Worm (Caenorhabditis elegans) whole organism, L1 larva: ENCODE results near the gene egl-6.

Experiments used
- C16A3.4 ChIP-seq: fragments of 150-350 bp; optimal IDR thresholded peaks from 2 replicates; lab custom pipeline; 2014; ENCODE audit warnings: missing biosample characterization, missing genetic modification characterization
- C34B4.2 ChIP-seq: sonication (generic microtip); optimal IDR thresholded peaks from 2 replicates; lab custom pipeline; 2017; ENCODE audit warnings: mild to moderate bottlenecking, missing genetic modification characterization, missing compliant biosample characterization
- ama-1 ChIP-seq: fragments of 150-350 bp; optimal IDR thresholded peaks from 2 replicates; lab custom pipeline; 2014
- blmp-1 ChIP-seq: fragments of 150-350 bp; optimal IDR thresholded peaks from 2 replicates; lab custom pipeline; 2014; ENCODE audit warnings: missing biosample characterization, missing genetic modification characterization
- ceh-82 ChIP-seq, 3 experiments: fragments of 150-350 bp in 1 of 3; sonication (generic microtip) in 2 of 3; optimal IDR thresholded peaks; 2 replicates each; lab custom pipeline; 2014 to 2017; ENCODE audit warnings: missing biosample characterization in 3 of 3, missing genetic modification characterization in 3 of 3
- dpl-1 ChIP-seq, 3 experiments: fragments of 150-350 bp in 2 of 3; sonication (generic microtip) in 1 of 3; optimal IDR thresholded peaks; 2 replicates each; lab custom pipeline; 2014 to 2017; ENCODE audit warnings: missing biosample characterization in 3 of 3, missing genetic modification characterization in 3 of 3, missing genetic modification reagents in 3 of 3
- efl-1 ChIP-seq, 4 experiments: fragments of 150-350 bp; optimal IDR thresholded peaks in 3 of 4; peaks in 1 of 4; 1 replicate in 1 of 4; 2 replicates in 3 of 4; lab custom pipeline; 2014; ENCODE audit warnings: missing biosample characterization in 2 of 4, missing genetic modification characterization in 2 of 4, missing genetic modification reagents in 2 of 4
- efl-3 ChIP-seq: fragments of 200-800 bp; sonication (Bioruptor generic); optimal IDR thresholded peaks from 2 replicates; lab custom pipeline; 2018; ENCODE audit warnings: mild to moderate bottlenecking, missing genetic modification characterization, missing compliant biosample characterization
- egl-27 ChIP-seq, 2 experiments: fragments of 150-350 bp in 1 of 2; sonication (generic microtip); optimal IDR thresholded peaks; 3 replicates each; lab custom pipeline; 2017 to 2018; ENCODE audit warnings: missing biosample characterization in 2 of 2, missing genetic modification characterization in 2 of 2, missing genetic modification reagents in 2 of 2
- elt-2 ChIP-seq: sonication (generic microtip); optimal IDR thresholded peaks from 2 replicates; lab custom pipeline; 2016; ENCODE audit warnings: missing genetic modification characterization, mild to moderate bottlenecking, inconsistent platforms, missing compliant biosample characterization, missing genetic modification reagents
- elt-3 ChIP-seq, 6 experiments: fragments of 150-350 bp in 1 of 6; sonication (generic microtip); optimal IDR thresholded peaks; 2 replicates each; lab custom pipeline; 2017 to 2018; ENCODE audit warnings: missing biosample characterization in 6 of 6, missing genetic modification characterization in 6 of 6, inconsistent platforms in 1 of 6
- fos-1 ChIP-seq: fragments of 150-350 bp; optimal IDR thresholded peaks from 2 replicates; lab custom pipeline; 2014; ENCODE audit warnings: missing biosample characterization, missing genetic modification characterization
- isw-1 ChIP-seq: fragments of 200-800 bp; sonication (Bioruptor generic); IDR thresholded peaks from 2 replicates; pipeline ENCODE4 v1.3.6; 2022; ENCODE audit warnings: missing genetic modification characterization, missing compliant biosample characterization
- lin-13 ChIP-seq: fragments of 150-350 bp; optimal IDR thresholded peaks from 2 replicates; lab custom pipeline; 2014; ENCODE audit warnings: missing biosample characterization, missing genetic modification reagents, missing genetic modification characterization
- lin-14 ChIP-seq: fragments of 200-800 bp; sonication (Bioruptor generic); optimal IDR thresholded peaks from 2 replicates; lab custom pipeline; 2018; ENCODE audit warnings: mild to moderate bottlenecking, missing genetic modification characterization, moderate library complexity, missing compliant biosample characterization
- lin-15B ChIP-seq: fragments of 150-350 bp; sonication (generic microtip); optimal IDR thresholded peaks from 3 replicates; lab custom pipeline; 2014; ENCODE audit warnings: missing biosample characterization, missing genetic modification characterization
- lin-35 ChIP-seq, 2 experiments: fragments of 150-350 bp; optimal IDR thresholded peaks; 2 replicates each; lab custom pipeline; 2014; ENCODE audit warnings: missing biosample characterization in 2 of 2, missing genetic modification characterization in 2 of 2, missing genetic modification reagents in 2 of 2
- lir-3 ChIP-seq: sonication (generic microtip); optimal IDR thresholded peaks from 2 replicates; lab custom pipeline; 2016; ENCODE audit warnings: mild to moderate bottlenecking, missing genetic modification characterization, moderate library complexity, missing compliant biosample characterization; ENCODE audit not compliant: poor library complexity
- lsy-2 ChIP-seq, 2 experiments: fragments of 150-350 bp; optimal IDR thresholded peaks; 2 replicates each; lab custom pipeline; 2014; ENCODE audit warnings: missing biosample characterization in 2 of 2, missing genetic modification characterization in 2 of 2
- mdl-1 ChIP-seq, 2 experiments: fragments of 150-350 bp; optimal IDR thresholded peaks; 2 replicates each; lab custom pipeline; 2014 to 2017; ENCODE audit warnings: missing biosample characterization in 2 of 2, missing genetic modification characterization in 2 of 2, inconsistent platforms in 1 of 2
- mep-1 ChIP-seq: fragments of 150-350 bp; optimal IDR thresholded peaks from 2 replicates; lab custom pipeline; 2014; ENCODE audit warnings: missing biosample characterization, missing genetic modification characterization
- nhr-11 ChIP-seq: fragments of 150-350 bp; optimal IDR thresholded peaks from 2 replicates; lab custom pipeline; 2014; ENCODE audit warnings: missing biosample characterization, missing genetic modification characterization
- nhr-12 ChIP-seq: sonication (generic microtip); optimal IDR thresholded peaks from 2 replicates; lab custom pipeline; 2017; ENCODE audit warnings: missing biosample characterization, missing genetic modification characterization
- nhr-19 ChIP-seq: fragments of 200-800 bp; sonication (Bioruptor generic); conservative IDR thresholded peaks from 2 replicates; pipeline ENCODE4 v1.3.6; 2022; ENCODE audit warnings: missing genetic modification characterization, missing compliant biosample characterization
- nhr-20 ChIP-seq: sonication (generic microtip); optimal IDR thresholded peaks from 2 replicates; lab custom pipeline; 2016; ENCODE audit warnings: mild to moderate bottlenecking, missing genetic modification characterization, missing compliant biosample characterization
- nhr-28 ChIP-seq: fragments of 150-350 bp; optimal IDR thresholded peaks from 2 replicates; lab custom pipeline; 2014; ENCODE audit warnings: missing biosample characterization, missing genetic modification characterization
- nhr-47 ChIP-seq: sonication (generic microtip); optimal IDR thresholded peaks from 2 replicates; lab custom pipeline; 2016; ENCODE audit warnings: mild to moderate bottlenecking, missing genetic modification characterization, moderate library complexity, missing compliant biosample characterization
- nhr-71 ChIP-seq: sonication (generic microtip); optimal IDR thresholded peaks from 2 replicates; lab custom pipeline; 2016; ENCODE audit warnings: mild to moderate bottlenecking, missing genetic modification characterization, moderate library complexity, missing compliant biosample characterization
- nhr-77 ChIP-seq: fragments of 150-350 bp; optimal IDR thresholded peaks from 2 replicates; lab custom pipeline; 2014; ENCODE audit warnings: missing biosample characterization, missing genetic modification characterization
- nhr-84 ChIP-seq: sonication (generic microtip); optimal IDR thresholded peaks from 2 replicates; lab custom pipeline; 2017; ENCODE audit warnings: missing biosample characterization, missing genetic modification characterization
- nhr-85 ChIP-seq: sonication (generic microtip); peaks from one replicate; lab custom pipeline; 2016; ENCODE audit warnings: missing genetic modification characterization, inconsistent platforms, missing compliant biosample characterization
- nhr-90 ChIP-seq: sonication (generic microtip); optimal IDR thresholded peaks from 2 replicates; lab custom pipeline; 2016; ENCODE audit warnings: mild to moderate bottlenecking, missing genetic modification characterization, missing compliant biosample characterization; ENCODE audit not compliant: poor library complexity
- pag-3 ChIP-seq: sonication (generic microtip); optimal IDR thresholded peaks from 2 replicates; lab custom pipeline; 2017; ENCODE audit warnings: missing genetic modification characterization, mild to moderate bottlenecking, missing compliant biosample characterization, antibody characterized with exemption, borderline replicate concordance; ENCODE audit not compliant: insufficient read depth
- pqm-1 ChIP-seq: sonication (generic microtip); optimal IDR thresholded peaks from 3 replicates; lab custom pipeline; 2017; ENCODE audit warnings: missing biosample characterization, missing genetic modification characterization
- rnt-1 ChIP-seq: sonication (generic microtip); optimal IDR thresholded peaks from 2 replicates; lab custom pipeline; 2016; ENCODE audit warnings: mild to moderate bottlenecking, missing genetic modification characterization, moderate library complexity, missing compliant biosample characterization
- skn-1 ChIP-seq: fragments of 150-350 bp; optimal IDR thresholded peaks from 2 replicates; lab custom pipeline; 2014; ENCODE audit warnings: missing biosample characterization, missing genetic modification characterization
- snpc-4 ChIP-seq: fragments of 150-350 bp; optimal IDR thresholded peaks from 2 replicates; lab custom pipeline; 2014; ENCODE audit warnings: missing biosample characterization, missing genetic modification characterization
- snu-23 ChIP-seq: sonication (generic microtip); optimal IDR thresholded peaks from 2 replicates; lab custom pipeline; 2016; ENCODE audit warnings: missing genetic modification characterization, missing compliant biosample characterization
- sptf-1 ChIP-seq: fragments of 150-350 bp; optimal IDR thresholded peaks from 2 replicates; lab custom pipeline; 2014; ENCODE audit warnings: missing biosample characterization, missing genetic modification characterization
- swsn-7 ChIP-seq: sonication (generic microtip); optimal IDR thresholded peaks from 2 replicates; lab custom pipeline; 2016; ENCODE audit warnings: missing genetic modification characterization, missing compliant biosample characterization
- tbx-2 ChIP-seq: sonication (generic microtip); optimal IDR thresholded peaks from 2 replicates; lab custom pipeline; 2016; ENCODE audit warnings: missing genetic modification characterization, missing compliant biosample characterization
- tlp-1 ChIP-seq: fragments of 150-350 bp; optimal IDR thresholded peaks from 2 replicates; lab custom pipeline; 2014; ENCODE audit warnings: missing biosample characterization, missing genetic modification characterization
- unc-130 ChIP-seq: fragments of 150-350 bp; optimal IDR thresholded peaks from 2 replicates; lab custom pipeline; 2017; ENCODE audit warnings: missing biosample characterization, missing genetic modification characterization, inconsistent platforms
- unc-62 ChIP-seq: fragments of 150-350 bp; optimal IDR thresholded peaks from 2 replicates; lab custom pipeline; 2014; ENCODE audit warnings: missing biosample characterization, missing genetic modification reagents, missing genetic modification characterization
- unc-98 ChIP-seq: fragments of 200-800 bp; sonication (Bioruptor generic); IDR thresholded peaks from 2 replicates; pipeline ENCODE4 v1.3.6; 2022; ENCODE audit warnings: missing genetic modification characterization, missing compliant biosample characterization
- ztf-4 ChIP-seq: fragments of 150-350 bp; optimal IDR thresholded peaks from 2 replicates; lab custom pipeline; 2014; ENCODE audit warnings: missing biosample characterization, missing genetic modification characterization

egl-6 gene

ce11 chrX:5932923-5933322 is 2.0 kb downstream of the egl-6 start:
- TF ChIP-seq efl-1 (optimal IDR thresholded peaks at IDR 0.05; lab: Kevin White, UChicago) (no peak), efl-1 (GFP tag; optimal IDR thresholded peaks at IDR 0.05 in 1 of 2; lab: Kevin White, UChicago) (peak in 1 of 2 experiments; percentile 50), egl-27 (tag; optimal IDR thresholded peaks at IDR 0.05; lab: Kevin White, UChicago) (no peak), pqm-1 (tag; lab: Kevin White, UChicago) (no peak)

ce11 chrX:5935473-5935872 is 4.6 kb downstream of the egl-6 start, which contains the start of gene C46F4.3:
Gene C46F4.3, plus strand, starts transcription at chrX:5935773.
- TF ChIP-seq nhr-28 (tag; lab: Kevin White, UChicago) (no peak), ztf-4 (tag; lab: Kevin White, UChicago) (no peak), snu-23 (GFP tag; lab: Kevin White, UChicago) (no peak), tlp-1 (no peak), nhr-84 (tag; lab: Kevin White, UChicago) (no peak), efl-3 (GFP tag; lab: Kevin White, UChicago) (no peak), unc-62 (no peak)
- TF ChIP-seq, all 84 proteins: peak for 0

- TF ChIP-seq nhr-85 (tag; lab: Kevin White, UChicago) = peak; percentile 26
- TF ChIP-seq elt-2 (tag; lab: Kevin White, UChicago) = peak; percentile 13
- TF ChIP-seq fos-1 (tag; lab: Kevin White, UChicago) = no peak
- no peak for TF ChIP-seq lin-14 (GFP tag; lab: Kevin White, UChicago)
These were observed 10.4 kb downstream of the egl-6 start for ce11 chrX:5941325-5941724.

ce11 chrX:5942171-5942570 is 11.2 kb downstream of the egl-6 start:
- TF ChIP-seq nhr-20 (peak; percentile 85), lin-15B (no peak), nhr-12 (tag; lab: Kevin White, UChicago) (no peak), lsy-2 (tag; optimal IDR thresholded peaks at IDR 0.05; lab: Kevin White, UChicago) (peak; percentile 53 to 56), nhr-71 (tag; lab: Kevin White, UChicago) (peak; percentile 92), nhr-90 (tag; lab: Kevin White, UChicago) (peak; percentile 39), C34B4.2 (tag; lab: Kevin White, UChicago) (no peak), unc-130 (tag; lab: Kevin White, UChicago) (peak; percentile 18), lin-13 (GFP tag; lab: Kevin White, UChicago) (no peak), mdl-1 (tag; optimal IDR thresholded peaks at IDR 0.05; lab: Kevin White, UChicago) (peak in 1 of 2 experiments; percentile 87), nhr-77 (tag; lab: Kevin White, UChicago) (peak; percentile 17), tbx-2 (peak; percentile 43), elt-3 (tag; optimal IDR thresholded peaks at IDR 0.05; lab: Kevin White, UChicago) (peak in 2 of 6 experiments; percentile 43 to 52), rnt-1 (tag; lab: Kevin White, UChicago) (peak; percentile 70), nhr-19 (GFP tag; lab: Robert Waterston, UW) (peak; percentile 69), blmp-1 (tag; lab: Kevin White, UChicago) (peak; percentile 49), nhr-85 (tag; lab: Kevin White, UChicago) (peak; percentile 89), skn-1 (tag; lab: Kevin White, UChicago) (peak; percentile 13), unc-98 (0 out of 2 replicates have a peak, but pooled peaks have one; percentile 12), lin-14 (GFP tag; lab: Kevin White, UChicago) (peak; percentile 91), isw-1 (GFP tag; lab: Robert Waterston, UW) (no peak), sptf-1 (tag; lab: Kevin White, UChicago) (no peak), nhr-11 (tag; lab: Kevin White, UChicago) (peak; percentile 30), ama-1 (lab: Kevin White, UChicago) (no peak), efl-1 (optimal IDR thresholded peaks at IDR 0.05; lab: Kevin White, UChicago) (peak; percentile 4 to 18), efl-1 (GFP tag; optimal IDR thresholded peaks at IDR 0.05 in 1 of 2; lab: Kevin White, UChicago) (peak; percentile 20 to 86), ceh-82 (tag; optimal IDR thresholded peaks at IDR 0.05; lab: Kevin White, UChicago) (peak in 1 of 3 experiments; percentile 22), lir-3 (peak; percentile 21), mep-1 (tag; lab: Kevin White, UChicago) (peak; percentile 70), snpc-4 (tag; lab: Kevin White, UChicago) (no peak), pag-3 (tag; lab: Kevin White, UChicago) (peak; percentile 35), nhr-47 (peak; percentile 44), lin-35 (GFP tag; optimal IDR thresholded peaks at IDR 0.05; lab: Kevin White, UChicago) (peak in 1 of 2 experiments; percentile 69), dpl-1 (GFP tag; optimal IDR thresholded peaks at IDR 0.05; lab: Kevin White, UChicago) (peak in 1 of 3 experiments; percentile 14), swsn-7 (tag; lab: Kevin White, UChicago) (peak; percentile 36), snu-23 (GFP tag; lab: Kevin White, UChicago) (peak; percentile 83), C16A3.4 (peak; percentile 8)
